Worm (Caenorhabditis elegans) whole organism, dauer: ENCODE measurements around the gene F22H10.2.

Experiments
- unc-62 ChIP-seq: sonication (generic microtip); optimal IDR thresholded peaks from 2 replicates; lab custom pipeline; 2017; ENCODE audit warnings: missing biosample characterization, missing genetic modification reagents, missing genetic modification characterization

Gene F22H10.2

ce11 chrX:16715938-16716337 is 36.6 kb downstream of the F22H10.2 start:
- TF ChIP-seq unc-62 (GFP tag; lab: Kevin White, UChicago) = no peak

ce11 chrX:16721930-16722329 is 42.6 kb downstream of the F22H10.2 start:
- TF ChIP-seq unc-62 (GFP tag; lab: Kevin White, UChicago) = no peak

ce11 chrX:16724954-16725353 is 45.6 kb downstream of the F22H10.2 start:
- TF ChIP-seq unc-62 (GFP tag; lab: Kevin White, UChicago) = no peak

- no peak for TF ChIP-seq unc-62 (GFP tag; lab: Kevin White, UChicago)
These were observed 47.5 kb downstream of the F22H10.2 start for ce11 chrX:16726879-16727278.

DNA sequence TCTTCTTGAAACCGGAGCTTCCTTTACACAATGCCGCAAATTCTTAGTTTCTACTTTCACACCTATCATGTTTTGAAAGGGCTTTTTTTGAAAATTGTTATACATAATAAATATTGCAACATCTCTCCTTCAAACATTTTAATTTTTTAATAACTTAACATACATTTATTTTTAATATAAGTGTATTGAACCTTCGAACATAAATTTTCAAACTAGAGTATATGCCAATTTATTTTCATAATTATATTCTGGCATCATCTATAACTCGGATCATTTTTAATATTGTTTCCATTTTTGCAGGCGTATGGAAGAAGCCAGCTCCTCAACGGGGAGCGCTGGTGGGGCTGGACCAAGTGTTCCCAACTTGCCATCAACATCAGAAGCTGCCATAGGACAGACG is 49.9 kb downstream of the F22H10.2 start, which contains the start of gene hda-4:
TSS of gene hda-4 (plus strand) at position 301 of the 400 bp plus-strand sequence.
- TF ChIP-seq unc-62 (GFP tag; lab: Kevin White, UChicago) = no peak
